Worm (Caenorhabditis elegans): ENCODE results near the gene W03G11.2.

- TF ChIP-seq klf-2 (GFP tag; conservative IDR thresholded peaks at IDR 0.05) (no peak), med-1 (GFP tag; optimal IDR thresholded peaks at IDR 0.05; ENCODE audit: insufficient read depth) (no peak), flt-1 (GFP tag; IDR thresholded peaks at IDR 0.05) (no peak), ztf-23 (GFP tag; IDR thresholded peaks at IDR 0.05) (no peak)
These were observed 2.8 kb upstream of the W03G11.2 start, which contains the start of gene lgc-14 for ce11 chrX:12111213-12111612.

All from whole organism, midembryonic.